Worm (Caenorhabditis elegans) whole organism, L4 larva: ENCODE measurements around the gene C38C6.3.

Experiments used
- Y48G9A.11 ChIP-seq: fragments of 200-800 bp; sonication (Bioruptor generic); IDR thresholded peaks from 2 replicates; pipeline ENCODE4 v1.3.6; 2022; ENCODE audit warnings: missing genetic modification reagents, missing genetic modification characterization, missing compliant biosample characterization
- aha-1 ChIP-seq: fragments of 150-350 bp; peaks from one replicate; lab custom pipeline; 2014; ENCODE audit warnings: missing biosample characterization, missing genetic modification characterization
- hlh-30 ChIP-seq: sonication (generic microtip); optimal IDR thresholded peaks from 2 replicates; lab custom pipeline; 2017; ENCODE audit warnings: antibody characterized with exemption, mild to moderate bottlenecking, missing genetic modification characterization, missing compliant biosample characterization; ENCODE audit not compliant: insufficient read depth
- lim-7 ChIP-seq: fragments of 200-800 bp; sonication (Bioruptor generic); IDR thresholded peaks from 2 replicates; pipeline ENCODE4 v1.3.6; 2022; ENCODE audit warnings: missing genetic modification characterization, missing compliant biosample characterization
- madf-5 ChIP-seq, 2 experiments: fragments of 200-800 bp; sonication (Bioruptor generic); IDR thresholded peaks; 2 replicates each; pipeline ENCODE4 v1.3.6; 2022; ENCODE audit warnings: missing compliant biosample characterization in 2 of 2, missing genetic modification characterization in 2 of 2
- nhr-11 ChIP-seq: fragments of 150-350 bp; optimal IDR thresholded peaks from 2 replicates; lab custom pipeline; 2014; ENCODE audit warnings: missing biosample characterization, missing genetic modification characterization
- nhr-237 ChIP-seq: sonication (generic microtip); optimal IDR thresholded peaks from 2 replicates; lab custom pipeline; 2017; ENCODE audit warnings: missing biosample characterization, missing genetic modification characterization
- pha-4 ChIP-seq, 2 experiments: fragments of 150-350 bp in 1 of 2; fragments of 200-800 bp in 1 of 2; sonication (Bioruptor generic) in 1 of 2; IDR thresholded peaks in 1 of 2; optimal IDR thresholded peaks in 1 of 2; 2 replicates each; pipeline versions ENCODE4 v1.3.6 to Lab custom; 2014 to 2022; ENCODE audit warnings: missing genetic modification characterization in 2 of 2, missing genetic modification reagents in 2 of 2, missing biosample characterization in 1 of 2, missing compliant biosample characterization in 1 of 2
- pqm-1 ChIP-seq: sonication (generic microtip); optimal IDR thresholded peaks from 2 replicates; lab custom pipeline; 2017; ENCODE audit warnings: missing biosample characterization, missing genetic modification characterization
- saeg-2 ChIP-seq: fragments of 200-800 bp; sonication (Bioruptor generic); IDR thresholded peaks from 2 replicates; pipeline ENCODE4 v1.3.6; 2022; ENCODE audit warnings: missing genetic modification reagents, missing genetic modification characterization, missing compliant biosample characterization
- sdz-12 ChIP-seq: fragments of 200-800 bp; sonication (Bioruptor generic); optimal IDR thresholded peaks from 2 replicates; lab custom pipeline; 2018; ENCODE audit warnings: mild to moderate bottlenecking, missing genetic modification characterization, missing compliant biosample characterization
- snpc-4 ChIP-seq: fragments of 150-350 bp; optimal IDR thresholded peaks from 2 replicates; lab custom pipeline; 2014; ENCODE audit warnings: missing biosample characterization, missing genetic modification characterization
- unc-62 ChIP-seq, 3 experiments: fragments of 150-350 bp in 1 of 3; sonication (generic microtip); optimal IDR thresholded peaks in 2 of 3; peaks in 1 of 3; 1 replicate in 1 of 3; 2 replicates in 2 of 3; lab custom pipeline; 2014 to 2017; ENCODE audit warnings: missing biosample characterization in 3 of 3, missing genetic modification characterization in 3 of 3, missing genetic modification reagents in 3 of 3, missing genotype in 1 of 3

DNA sequence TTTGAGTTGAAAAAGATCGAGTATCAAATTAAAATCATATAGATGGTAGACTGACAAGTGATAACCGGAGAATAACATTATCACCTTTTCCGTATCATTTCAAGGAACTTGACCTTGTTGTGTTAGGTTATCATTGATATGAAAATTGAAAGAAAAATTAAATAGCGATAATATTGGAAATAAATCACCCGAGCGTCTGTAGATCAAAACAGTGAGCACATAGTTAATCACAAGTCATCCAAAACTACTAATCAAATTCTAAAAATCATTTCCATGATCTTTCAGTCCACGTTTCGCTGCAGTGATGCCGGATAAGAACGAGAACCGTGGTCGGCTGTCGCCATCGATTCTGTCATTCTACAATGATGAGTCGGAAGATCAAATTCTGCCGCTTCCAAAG is 13.1 kb upstream of the C38C6.3 start:
- TF ChIP-seq snpc-4 (tag; lab: Kevin White, UChicago) (no peak), nhr-11 (tag; lab: Kevin White, UChicago) (no peak), aha-1 (tag; lab: Kevin White, UChicago) (no peak), nhr-237 (tag; lab: Kevin White, UChicago) (no peak), hlh-30 (tag; lab: Kevin White, UChicago) (no peak), pqm-1 (no peak), madf-5 (GFP tag; IDR thresholded peaks at IDR 0.05; lab: Robert Waterston, UW) (no peak), sdz-12 (GFP tag; lab: Kevin White, UChicago) (no peak), saeg-2 (GFP tag; lab: Robert Waterston, UW) (no peak), pha-4 (GFP tag; IDR thresholded peaks at IDR 0.05; lab: Robert Waterston, UW) (no peak), pha-4 (tag; optimal IDR thresholded peaks at IDR 0.05; lab: Kevin White, UChicago) (no peak), Y48G9A.11 (GFP tag; lab: Robert Waterston, UW) (no peak), unc-62 (GFP tag; optimal IDR thresholded peaks at IDR 0.05 in 1 of 2; lab: Kevin White, UChicago) (peak in 1 of 2 experiments; percentile 4), unc-62 (tag; optimal IDR thresholded peaks at IDR 0.05; lab: Kevin White, UChicago) (no peak), lim-7 (no peak)
